Fruit fly (Drosophila melanogaster) whole organism, adult: ENCODE measurements around the gene Mkrn1.

ENCODE experiments used
- CG1620 ChIP-seq: fragments of 200-800 bp; sonication (Bioruptor generic); optimal IDR thresholded peaks from 2 replicates; lab custom pipeline; 2016; ENCODE audit warnings: missing biosample characterization, missing genetic modification characterization
- CG5204 ChIP-seq: fragments of 200-800 bp; sonication (Bioruptor generic); optimal IDR thresholded peaks from 2 replicates; lab custom pipeline; 2016; ENCODE audit warnings: missing biosample characterization, missing genetic modification characterization
- CG7045 ChIP-seq: fragments of 200-800 bp; sonication (Bioruptor generic); optimal IDR thresholded peaks from 2 replicates; lab custom pipeline; 2017; ENCODE audit warnings: missing biosample characterization, mild to moderate bottlenecking, missing genetic modification characterization
- Clk ChIP-seq: fragments of 200-800 bp; sonication (Bioruptor generic); optimal IDR thresholded peaks from 2 replicates; lab custom pipeline; 2017; ENCODE audit warnings: missing biosample characterization, missing genetic modification characterization
- Crg-1 ChIP-seq: fragments of 200-800 bp; sonication (Bioruptor generic); optimal IDR thresholded peaks from 2 replicates; lab custom pipeline; 2016; ENCODE audit warnings: missing biosample characterization, missing genetic modification characterization
- Hr96 ChIP-seq: fragments of 200-800 bp; sonication (Bioruptor generic); optimal IDR thresholded peaks from 2 replicates; lab custom pipeline; 2016; ENCODE audit warnings: missing biosample characterization, missing genetic modification characterization
- bab1 ChIP-seq: fragments of 200-800 bp; sonication (Bioruptor generic); optimal IDR thresholded peaks from 3 replicates; lab custom pipeline; 2019; ENCODE audit warnings: missing biosample characterization, mild to moderate bottlenecking, missing genetic modification characterization, moderate library complexity
- cic ChIP-seq: fragments of 200-800 bp; sonication (Bioruptor generic); optimal IDR thresholded peaks from 2 replicates; lab custom pipeline; 2017; ENCODE audit warnings: missing biosample characterization, mild to moderate bottlenecking, missing genetic modification characterization, moderate library complexity
- kay ChIP-seq: fragments of 200-800 bp; sonication (Bioruptor generic); peaks from one replicate; lab custom pipeline; 2016; ENCODE audit warnings: missing biosample characterization, missing genetic modification characterization, borderline replicate concordance
- ovo ChIP-seq: fragments of 200-800 bp; sonication (Bioruptor generic); optimal IDR thresholded peaks from 2 replicates; lab custom pipeline; 2016; ENCODE audit warnings: missing biosample characterization, missing genetic modification characterization
- pad ChIP-seq: fragments of 200-800 bp; sonication (Bioruptor generic); optimal IDR thresholded peaks from 3 replicates; lab custom pipeline; 2017; ENCODE audit warnings: missing biosample characterization, missing genetic modification characterization, mild to moderate bottlenecking, moderate library complexity, missing genetic modification reagents
- tj ChIP-seq: fragments of 200-800 bp; sonication (Bioruptor generic); optimal IDR thresholded peaks from 3 replicates; lab custom pipeline; 2017; ENCODE audit warnings: missing biosample characterization, mild to moderate bottlenecking, missing genetic modification characterization, moderate library complexity
- toe ChIP-seq: fragments of 200-800 bp; sonication (Bioruptor generic); optimal IDR thresholded peaks from 2 replicates; lab custom pipeline; 2016; ENCODE audit warnings: missing biosample characterization, missing genetic modification characterization

DNA sequence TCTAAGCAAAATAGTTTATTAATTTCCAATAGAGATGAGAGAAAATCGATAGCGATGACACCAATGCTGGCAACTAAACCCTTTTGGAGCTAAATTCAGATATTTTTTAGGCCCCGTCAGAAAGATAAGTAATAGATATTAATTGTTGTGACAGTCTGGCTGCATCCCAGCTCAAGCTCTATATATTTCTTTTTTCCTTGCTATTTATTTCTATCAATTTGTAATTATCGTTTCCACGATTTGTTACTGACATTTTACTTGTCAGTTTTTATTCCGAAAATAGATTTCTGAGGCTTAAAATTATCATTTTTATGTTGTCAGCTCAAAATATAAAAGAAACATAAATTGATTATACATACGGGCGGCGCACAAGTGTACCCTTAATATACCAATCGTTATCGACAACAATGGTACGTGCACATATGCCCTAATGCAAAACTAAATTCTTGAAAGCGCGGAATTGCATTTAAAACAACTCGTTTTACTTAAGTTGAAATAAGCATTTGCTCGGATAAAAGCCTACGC is 35.4 kb upstream of the Mkrn1 start, which contains the start of the genes CRIF and SMC5:
- peak; percentile 81 for TF ChIP-seq CG5204 (GFP tag; lab: Kevin White, UChicago)
- TF ChIP-seq CG1620 (GFP tag; lab: Kevin White, UChicago): peak; percentile 74
- no peak for TF ChIP-seq Crg-1
- peak; percentile 69 for TF ChIP-seq bab1 (GFP tag; lab: Kevin White, UChicago)
- TF ChIP-seq Hr96 (GFP tag; lab: Kevin White, UChicago): peak; percentile 76
- no peak for TF ChIP-seq kay
- TF ChIP-seq toe (GFP tag; lab: Kevin White, UChicago): peak; percentile 89
- peak; percentile 51 for TF ChIP-seq tj (GFP tag; lab: Kevin White, UChicago)
- TF ChIP-seq CG7045: peak; percentile 59
- peak; percentile 43 for TF ChIP-seq Clk (GFP tag; lab: Kevin White, UChicago)
- peak; percentile 21 for TF ChIP-seq pad (GFP tag; lab: Kevin White, UChicago)
- TF ChIP-seq ovo (GFP tag; lab: Kevin White, UChicago): no peak
- no peak for TF ChIP-seq cic
